Worm (Caenorhabditis elegans): Measurements from ENCODE around the gene sri-21.
A peak's percentile ranks its signal among the peaks of the same experiment; 100 is the strongest.

sri-21 gene

ce11 chrV:3582671-3583070, 33.0 kb downstream of the sri-21 start:
- no peak for TF ChIP-seq R02D3.7 (tag; optimal IDR thresholded peaks at IDR 0.05)
- TF ChIP-seq C34F6.9 (tag; optimal IDR thresholded peaks at IDR 0.05), result no peak
- TF ChIP-seq sma-9 (GFP tag; optimal IDR thresholded peaks at IDR 0.05), result no peak
- no peak for TF ChIP-seq sma-9 (tag; optimal IDR thresholded peaks at IDR 0.05)
- TF ChIP-seq ceh-16 (tag; optimal IDR thresholded peaks at IDR 0.05), result no peak
- TF ChIP-seq ceh-82 (tag; optimal IDR thresholded peaks at IDR 0.05), result no peak
- TF ChIP-seq nhr-11 (tag; optimal IDR thresholded peaks at IDR 0.05), result no peak
- no peak for TF ChIP-seq alr-1 (tag; optimal IDR thresholded peaks at IDR 0.05)
- no peak for TF ChIP-seq unc-39 (tag; optimal IDR thresholded peaks at IDR 0.05)
- TF ChIP-seq nhr-21 (tag; optimal IDR thresholded peaks at IDR 0.05), result no peak
- TF ChIP-seq nhr-25 (tag; optimal IDR thresholded peaks at IDR 0.05), result no peak

- TF ChIP-seq nhr-77 (tag; optimal IDR thresholded peaks at IDR 0.05), result no peak
- no peak for TF ChIP-seq mdl-1 (tag; optimal IDR thresholded peaks at IDR 0.05)
- no peak for TF ChIP-seq peb-1 (tag; optimal IDR thresholded peaks at IDR 0.05)
- TF ChIP-seq ceh-16 (tag; optimal IDR thresholded peaks at IDR 0.05), result no peak
Measured at ce11 chrV:3583622-3584021, 34.0 kb downstream of the sri-21 start.

- TF ChIP-seq unc-55 (GFP tag; optimal IDR thresholded peaks at IDR 0.05) (no peak), F13H6.1 (tag; optimal IDR thresholded peaks at IDR 0.05) (no peak), dmd-4 (tag; optimal IDR thresholded peaks at IDR 0.05) (no peak), sem-4 (tag; optimal IDR thresholded peaks at IDR 0.05) (no peak), nhr-11 (tag; optimal IDR thresholded peaks at IDR 0.05) (no peak), ama-1 (optimal IDR thresholded peaks at IDR 0.05) (no peak), mbf-1 (tag; optimal IDR thresholded peaks at IDR 0.05) (no peak), sma-3 (GFP tag; optimal IDR thresholded peaks at IDR 0.05) (no peak), nhr-129 (tag; optimal IDR thresholded peaks at IDR 0.05) (no peak), unc-39 (tag; optimal IDR thresholded peaks at IDR 0.05) (no peak), sma-9 (GFP tag; optimal IDR thresholded peaks at IDR 0.05) (no peak), sma-9 (tag; optimal IDR thresholded peaks at IDR 0.05) (no peak), elt-1 (tag; optimal IDR thresholded peaks at IDR 0.05) (no peak), lin-11 (tag; optimal IDR thresholded peaks at IDR 0.05) (no peak), nhr-25 (tag; optimal IDR thresholded peaks at IDR 0.05) (no peak), mdl-1 (tag; optimal IDR thresholded peaks at IDR 0.05) (no peak), aly-2 (tag; optimal IDR thresholded peaks at IDR 0.05) (no peak), ztf-11 (tag; optimal IDR thresholded peaks at IDR 0.05) (no peak), gmeb-1 (tag; optimal IDR thresholded peaks at IDR 0.05) (no peak), nhr-12 (tag; optimal IDR thresholded peaks at IDR 0.05) (no peak), lsy-2 (tag; optimal IDR thresholded peaks at IDR 0.05) (no peak)
Measured at ce11 chrV:3585011-3585410, 35.4 kb downstream of the sri-21 start.

- TF ChIP-seq C34F6.9 (tag; optimal IDR thresholded peaks at IDR 0.05), result peak; percentile 40
- peak; percentile 42 for TF ChIP-seq unc-55 (GFP tag; optimal IDR thresholded peaks at IDR 0.05)
- peak; percentile 34 for TF ChIP-seq nhr-129 (tag; optimal IDR thresholded peaks at IDR 0.05)
- TF ChIP-seq lsy-2 (tag; optimal IDR thresholded peaks at IDR 0.05), result peak in 1 of 2 experiments; percentile 27
- TF ChIP-seq R02D3.7 (tag; optimal IDR thresholded peaks at IDR 0.05), result no peak
- peak; percentile 6 for TF ChIP-seq sma-9 (GFP tag; optimal IDR thresholded peaks at IDR 0.05)
- no peak for TF ChIP-seq sma-9 (tag; optimal IDR thresholded peaks at IDR 0.05)
Measured at ce11 chrV:3586014-3586689, 36.5 kb downstream of the sri-21 start, which contains the start of the genes rpl-11.1 and T22F3.2. rpl-11.1 (minus strand) TSS chrV:3586064. T22F3.2 (plus strand) TSS chrV:3586639.

- TF ChIP-seq fos-1 (tag; optimal IDR thresholded peaks at IDR 0.05), result no peak
- TF ChIP-seq F13H6.1 (tag; optimal IDR thresholded peaks at IDR 0.05), result peak; percentile 28
- peak; percentile 21 for TF ChIP-seq crh-2 (tag; optimal IDR thresholded peaks at IDR 0.05)
- TF ChIP-seq gmeb-1 (tag; optimal IDR thresholded peaks at IDR 0.05), result peak; percentile 40
- TF ChIP-seq dmd-4 (tag; optimal IDR thresholded peaks at IDR 0.05), result no peak
- TF ChIP-seq lin-13 (GFP tag; optimal IDR thresholded peaks at IDR 0.05), result peak; percentile 18
- peak; percentile 44 for TF ChIP-seq unc-55 (GFP tag; optimal IDR thresholded peaks at IDR 0.05)
- peak; percentile 32 for TF ChIP-seq sma-9 (GFP tag; optimal IDR thresholded peaks at IDR 0.05)
- TF ChIP-seq sma-9 (tag; optimal IDR thresholded peaks at IDR 0.05), result no peak
- no peak for TF ChIP-seq R02D3.7 (tag; optimal IDR thresholded peaks at IDR 0.05)
- TF ChIP-seq lin-11 (tag; optimal IDR thresholded peaks at IDR 0.05), result peak; percentile 37
- TF ChIP-seq sma-3 (GFP tag; optimal IDR thresholded peaks at IDR 0.05), result peak; percentile 28
- no peak for TF ChIP-seq nhr-77 (tag; optimal IDR thresholded peaks at IDR 0.05)
- TF ChIP-seq lsy-2 (tag; optimal IDR thresholded peaks at IDR 0.05), result peak in 1 of 2 experiments; percentile 32
Measured at ce11 chrV:3587633-3588032, 38.0 kb downstream of the sri-21 start.
